Worm (Caenorhabditis elegans): ENCODE results near the gene slc-17.3.

ce11 chrIII:7872776-7873175 lies 7.7 kb upstream of the slc-17.3 start:
- TF ChIP-seq flt-1 (GFP tag; IDR thresholded peaks at IDR 0.05) (no peak), T22C8.4 (GFP tag; IDR thresholded peaks at IDR 0.05) (no peak)

All from whole organism, midembryonic.